Fruit fly (Drosophila melanogaster) whole organism, adult: ENCODE measurements around the gene Skel.

Experiments used
- CG11617 ChIP-seq: fragments of 200-800 bp; sonication (Bioruptor generic); optimal IDR thresholded peaks from 2 replicates; lab custom pipeline; 2017; ENCODE audit warnings: mild to moderate bottlenecking, missing biosample characterization, missing genetic modification reagents, missing genetic modification characterization
- CG14711 ChIP-seq: fragments of 200-800 bp; sonication (Bioruptor generic); optimal IDR thresholded peaks from 2 replicates; lab custom pipeline; 2018; ENCODE audit warnings: missing biosample characterization, mild to moderate bottlenecking, missing genetic modification characterization, moderate library complexity
- CG1620 ChIP-seq: fragments of 200-800 bp; sonication (Bioruptor generic); optimal IDR thresholded peaks from 2 replicates; lab custom pipeline; 2016; ENCODE audit warnings: missing biosample characterization, missing genetic modification characterization
- CG33017 ChIP-seq: fragments of 200-800 bp; sonication (Bioruptor generic); optimal IDR thresholded peaks from 2 replicates; lab custom pipeline; 2018; ENCODE audit warnings: missing biosample characterization, mild to moderate bottlenecking, missing genetic modification characterization, moderate library complexity
- CG5204 ChIP-seq: fragments of 200-800 bp; sonication (Bioruptor generic); optimal IDR thresholded peaks from 2 replicates; lab custom pipeline; 2016; ENCODE audit warnings: missing biosample characterization, missing genetic modification characterization
- CG7101 ChIP-seq: fragments of 200-800 bp; sonication (Bioruptor generic); optimal IDR thresholded peaks from 2 replicates; lab custom pipeline; 2018; ENCODE audit warnings: missing biosample characterization, mild to moderate bottlenecking, missing genetic modification characterization, moderate library complexity
- Crg-1 ChIP-seq: fragments of 200-800 bp; sonication (Bioruptor generic); optimal IDR thresholded peaks from 2 replicates; lab custom pipeline; 2016; ENCODE audit warnings: missing biosample characterization, missing genetic modification characterization
- Hr96 ChIP-seq: fragments of 200-800 bp; sonication (Bioruptor generic); optimal IDR thresholded peaks from 2 replicates; lab custom pipeline; 2016; ENCODE audit warnings: missing biosample characterization, missing genetic modification characterization
- Mnt ChIP-seq: fragments of 200-800 bp; sonication (Bioruptor generic); optimal IDR thresholded peaks from 2 replicates; lab custom pipeline; 2016; ENCODE audit warnings: missing biosample characterization, mild to moderate bottlenecking, missing genetic modification characterization
- kay ChIP-seq: fragments of 200-800 bp; sonication (Bioruptor generic); peaks from one replicate; lab custom pipeline; 2016; ENCODE audit warnings: missing biosample characterization, missing genetic modification characterization, borderline replicate concordance
- ovo ChIP-seq: fragments of 200-800 bp; sonication (Bioruptor generic); optimal IDR thresholded peaks from 2 replicates; lab custom pipeline; 2016; ENCODE audit warnings: missing biosample characterization, missing genetic modification characterization
- tj ChIP-seq: fragments of 200-800 bp; sonication (Bioruptor generic); optimal IDR thresholded peaks from 3 replicates; lab custom pipeline; 2017; ENCODE audit warnings: missing biosample characterization, mild to moderate bottlenecking, missing genetic modification characterization, moderate library complexity
- toe ChIP-seq: fragments of 200-800 bp; sonication (Bioruptor generic); optimal IDR thresholded peaks from 2 replicates; lab custom pipeline; 2016; ENCODE audit warnings: missing biosample characterization, missing genetic modification characterization

- TF ChIP-seq toe (GFP tag; lab: Kevin White, UChicago) (no peak), Hr96 (GFP tag; lab: Kevin White, UChicago) (no peak), ovo (no peak), Mnt (GFP tag; lab: Kevin White, UChicago) (no peak), CG14711 (tag; lab: Kevin White, UChicago) (no peak), CG1620 (GFP tag; lab: Kevin White, UChicago) (no peak), Crg-1 (no peak), tj (GFP tag; lab: Kevin White, UChicago) (no peak), CG7101 (no peak), kay (GFP tag; lab: Kevin White, UChicago) (no peak), CG33017 (tag; lab: Kevin White, UChicago) (no peak), CG5204 (no peak), CG11617 (GFP tag; lab: Kevin White, UChicago) (no peak)
Measured at dm6 chr3R:10658783-10659182, 28.0 kb upstream of the Skel start.
